Worm (Caenorhabditis elegans) whole organism, early embryonic: ENCODE data around the gene srw-43.

ENCODE experiments used
- B0310.2 ChIP-seq: sonication (generic microtip); optimal IDR thresholded peaks from 2 replicates; lab custom pipeline; 2016; ENCODE audit warnings: mild to moderate bottlenecking, missing genetic modification characterization, missing compliant biosample characterization
- F13C5.2 ChIP-seq: sonication (generic microtip); optimal IDR thresholded peaks from 2 replicates; lab custom pipeline; 2017; ENCODE audit warnings: mild to moderate bottlenecking, missing genetic modification characterization, inconsistent platforms, missing compliant biosample characterization
- aly-1 ChIP-seq: sonication (generic microtip); optimal IDR thresholded peaks from 2 replicates; lab custom pipeline; 2016; ENCODE audit warnings: missing genetic modification characterization, missing compliant biosample characterization
- ama-1 ChIP-seq: fragments of 150-350 bp; optimal IDR thresholded peaks from 2 replicates; lab custom pipeline; 2014
- ceh-36 ChIP-seq: sonication (generic microtip); optimal IDR thresholded peaks from 2 replicates; lab custom pipeline; 2016; ENCODE audit warnings: missing genetic modification characterization, inconsistent platforms, missing compliant biosample characterization
- ets-7 ChIP-seq: sonication (generic microtip); optimal IDR thresholded peaks from 2 replicates; lab custom pipeline; 2016; ENCODE audit warnings: missing genotype, missing genetic modification characterization, missing compliant biosample characterization
- hmbx-1 ChIP-seq: sonication (generic microtip); optimal IDR thresholded peaks from 2 replicates; lab custom pipeline; 2016; ENCODE audit warnings: mild to moderate bottlenecking, missing genetic modification characterization, missing compliant biosample characterization
- hnd-1 ChIP-seq: sonication (generic microtip); optimal IDR thresholded peaks from 2 replicates; lab custom pipeline; 2016; ENCODE audit warnings: missing genetic modification characterization, missing compliant biosample characterization
- tbx-11 ChIP-seq: fragments of 200-800 bp; sonication (Bioruptor generic); IDR thresholded peaks from 2 replicates; pipeline ENCODE4 v1.3.6; 2022; ENCODE audit warnings: missing genetic modification characterization, missing compliant biosample characterization
- tbx-37 ChIP-seq: fragments of 200-800 bp; sonication (Bioruptor generic); conservative IDR thresholded peaks from 2 replicates; pipeline ENCODE4 v1.3.6; 2022; ENCODE audit warnings: missing genetic modification reagents, missing genetic modification characterization, missing compliant biosample characterization
- tra-4 ChIP-seq: sonication (generic microtip); optimal IDR thresholded peaks from 2 replicates; lab custom pipeline; 2017; ENCODE audit warnings: missing genetic modification characterization, missing compliant biosample characterization

- TF ChIP-seq hnd-1 (tag; lab: Kevin White, UChicago): no peak
- TF ChIP-seq ets-7 (tag; lab: Kevin White, UChicago): no peak
- TF ChIP-seq B0310.2 (tag; lab: Kevin White, UChicago): no peak
- no peak for TF ChIP-seq aly-1 (tag; lab: Kevin White, UChicago)
- no peak for TF ChIP-seq ama-1
- TF ChIP-seq tbx-37 (GFP tag; lab: Robert Waterston, UW): no peak
- no peak for TF ChIP-seq tra-4 (tag; lab: Kevin White, UChicago)
- TF ChIP-seq ceh-36 (tag; lab: Kevin White, UChicago): no peak
- no peak for TF ChIP-seq hmbx-1 (tag; lab: Kevin White, UChicago)
- TF ChIP-seq tbx-11 (GFP tag; lab: Robert Waterston, UW): no peak
- no peak for TF ChIP-seq F13C5.2
These were observed 5.8 kb upstream of the srw-43 start, which contains the start of gene srw-44 for ce11 chrV:16679981-16680380.
